4 worm cellular contexts compared by ENCODE assay signal in the genomic region with DNA sequence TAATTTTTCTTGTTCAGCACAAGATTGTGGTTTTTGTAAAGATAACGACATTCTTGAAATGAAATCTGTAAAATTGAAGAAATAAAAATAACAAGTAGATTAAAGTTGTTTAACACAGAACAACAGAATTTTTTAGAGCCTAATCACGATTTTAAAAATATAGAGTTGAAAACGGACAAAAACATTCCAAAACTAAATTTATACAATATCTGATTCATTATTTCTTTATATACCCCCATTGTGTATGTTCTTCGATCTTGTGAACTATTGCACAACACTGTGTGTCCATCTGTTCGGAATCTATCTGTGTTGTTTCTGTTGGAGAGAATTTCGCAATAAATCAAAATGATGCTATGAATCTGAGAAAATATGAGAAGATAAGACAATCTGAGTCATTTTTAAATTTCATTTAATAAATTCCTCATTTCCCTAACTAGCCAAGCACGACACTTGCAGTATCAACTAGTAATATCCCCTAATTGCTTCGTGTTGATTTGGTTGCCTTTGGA.
A peak's percentile ranks its signal among the peaks of the same experiment; 100 is the strongest.
TF ChIP-seq lines count a peak whose summit lies in the region.

A gene (minus strand): TSS at position 51 of the 509 bp plus-strand sequence.

TF ChIP-seq in whole organism, L1 larva, 84 proteins besides CTCF, POLR2A, EP300 and RAD21:
- TF ChIP-seq efl-1 (optimal IDR thresholded peaks at IDR 0.05; lab: Kevin White, UChicago) (no peak), efl-1 (GFP tag; optimal IDR thresholded peaks at IDR 0.05 in 1 of 2; lab: Kevin White, UChicago) (peak in 1 of 2 experiments; percentile 26), fkh-10 (GFP tag; optimal IDR thresholded peaks at IDR 0.05; lab: Kevin White, UChicago) (no peak), zip-4 (GFP tag; optimal IDR thresholded peaks at IDR 0.05; lab: Kevin White, UChicago) (no peak), lsy-2 (tag; optimal IDR thresholded peaks at IDR 0.05; lab: Kevin White, UChicago) (peak in 1 of 2 experiments; percentile 30), nhr-77 (tag; optimal IDR thresholded peaks at IDR 0.05; lab: Kevin White, UChicago) (no peak), skn-1 (tag; optimal IDR thresholded peaks at IDR 0.05; lab: Kevin White, UChicago) (peak; percentile 64)

TF ChIP-seq in whole organism, L2 larva, 48 proteins besides CTCF, POLR2A, EP300 and RAD21:
- TF ChIP-seq nhr-77 (tag; optimal IDR thresholded peaks at IDR 0.05; lab: Kevin White, UChicago): no peak
- TF ChIP-seq peb-1 (tag; optimal IDR thresholded peaks at IDR 0.05; lab: Kevin White, UChicago): no peak
- no peak for TF ChIP-seq ZK546.5 (tag; optimal IDR thresholded peaks at IDR 0.05; lab: Kevin White, UChicago)
- TF ChIP-seq nhr-129 (tag; optimal IDR thresholded peaks at IDR 0.05; lab: Kevin White, UChicago): peak; percentile 2
- no peak for TF ChIP-seq crh-2 (tag; optimal IDR thresholded peaks at IDR 0.05; lab: Kevin White, UChicago)

TF ChIP-seq in whole organism, L4 larva, 104 proteins besides CTCF, POLR2A, EP300 and RAD21:
- TF ChIP-seq nhr-28 (tag; optimal IDR thresholded peaks at IDR 0.05; lab: Kevin White, UChicago) (peak; percentile 6), zag-1 (tag; optimal IDR thresholded peaks at IDR 0.05; lab: Kevin White, UChicago) (no peak), egl-27 (tag; optimal IDR thresholded peaks at IDR 0.05; lab: Kevin White, UChicago) (no peak), spr-1 (tag; optimal IDR thresholded peaks at IDR 0.05; lab: Kevin White, UChicago) (no peak), zip-2 (tag; optimal IDR thresholded peaks at IDR 0.05; lab: Kevin White, UChicago) (peak; percentile 92), F26F4.8 (GFP tag; conservative IDR thresholded peaks at IDR 0.05; lab: Robert Waterston, UW) (no peak), dmd-9 (GFP tag; IDR thresholded peaks at IDR 0.05; lab: Robert Waterston, UW) (no peak), nhr-48 (tag; optimal IDR thresholded peaks at IDR 0.05; lab: Kevin White, UChicago) (no peak)
TF ChIP-seq in whole organism, L4 larva: peak in this region for 2.

TF ChIP-seq in whole organism, young adult, 124 proteins besides CTCF, POLR2A, EP300 and RAD21:
- TF ChIP-seq dpff-1 (tag; optimal IDR thresholded peaks at IDR 0.05; lab: Kevin White, UChicago) (no peak), zfh-2 (GFP tag; conservative IDR thresholded peaks at IDR 0.05; lab: Robert Waterston, UW) (no peak), cebp-1 (GFP tag; IDR thresholded peaks at IDR 0.05; lab: Robert Waterston, UW) (peak; percentile 68; the same call in 1 of the 2 replicates), cebp-1 (tag; optimal IDR thresholded peaks at IDR 0.05; lab: Kevin White, UChicago) (peak; percentile 90), akir-1 (GFP tag; optimal IDR thresholded peaks at IDR 0.05; lab: Kevin White, UChicago) (no peak), D2030.7 (GFP tag; IDR thresholded peaks at IDR 0.05; lab: Robert Waterston, UW) (no peak), ekl-4 (GFP tag; IDR thresholded peaks at IDR 0.05; lab: Robert Waterston, UW) (no peak)
